Fruit fly (Drosophila melanogaster) whole organism, prepupa: ENCODE data around the gene CG10031.

Experiments
- Blimp-1 ChIP-seq: fragments of 200-800 bp; sonication (Bioruptor generic); optimal IDR thresholded peaks from 3 replicates; lab custom pipeline; 2017; ENCODE audit warnings: missing biosample characterization, missing genetic modification characterization, mild to moderate bottlenecking, moderate library complexity, missing genetic modification reagents
- CG10631 ChIP-seq: fragments of 200-800 bp; sonication (Bioruptor generic); optimal IDR thresholded peaks from 2 replicates; lab custom pipeline; 2016; ENCODE audit warnings: missing biosample characterization, missing genetic modification characterization
- CG10669 ChIP-seq: fragments of 200-800 bp; sonication (Bioruptor generic); optimal IDR thresholded peaks from 3 replicates; lab custom pipeline; 2018; ENCODE audit warnings: missing biosample characterization, mild to moderate bottlenecking, missing genetic modification characterization, moderate library complexity
- CG11294 ChIP-seq: fragments of 200-800 bp; sonication (Bioruptor generic); IDR thresholded peaks from 2 replicates; pipeline ENCODE4 v1.3.6; 2022; ENCODE audit warnings: missing biosample characterization, missing genetic modification characterization
- CG11902 ChIP-seq: fragments of 200-800 bp; sonication (Bioruptor generic); optimal IDR thresholded peaks from 3 replicates; lab custom pipeline; 2016; ENCODE audit warnings: missing biosample characterization, missing genetic modification characterization
- CG15336 ChIP-seq: fragments of 200-800 bp; sonication (Bioruptor generic); IDR thresholded peaks from 2 replicates; pipeline ENCODE4 v1.3.6; 2022; ENCODE audit warnings: missing biosample characterization, missing genetic modification characterization
- CG1621 ChIP-seq: fragments of 200-800 bp; sonication (Bioruptor generic); optimal IDR thresholded peaks from 3 replicates; lab custom pipeline; 2018; ENCODE audit warnings: missing biosample characterization, mild to moderate bottlenecking, missing genetic modification characterization
- CG16779 ChIP-seq: fragments of 200-800 bp; sonication (Bioruptor generic); optimal IDR thresholded peaks from 3 replicates; lab custom pipeline; 2017; ENCODE audit warnings: missing biosample characterization, mild to moderate bottlenecking, missing genetic modification characterization
- CG3032 ChIP-seq: fragments of 200-800 bp; optimal IDR thresholded peaks from 2 replicates; lab custom pipeline; 2019; ENCODE audit warnings: missing biosample characterization, mild to moderate bottlenecking, missing genetic modification characterization, moderate library complexity
- CG31627 ChIP-seq: fragments of 200-800 bp; sonication (Bioruptor generic); optimal IDR thresholded peaks from 3 replicates; lab custom pipeline; 2016; ENCODE audit warnings: missing biosample characterization, missing genetic modification characterization
- CG32006 ChIP-seq: fragments of 200-800 bp; sonication (Bioruptor generic); optimal IDR thresholded peaks from 3 replicates; lab custom pipeline; 2017; ENCODE audit warnings: missing biosample characterization, mild to moderate bottlenecking, missing genetic modification characterization
- CG34406 ChIP-seq: fragments of 200-800 bp; sonication (Bioruptor generic); optimal IDR thresholded peaks from 3 replicates; lab custom pipeline; 2016; ENCODE audit warnings: missing biosample characterization, missing genetic modification characterization
- CG3919 ChIP-seq: fragments of 200-800 bp; sonication (Bioruptor generic); optimal IDR thresholded peaks from 3 replicates; lab custom pipeline; 2016; ENCODE audit warnings: missing biosample characterization, missing genetic modification characterization
- CG4318 ChIP-seq: fragments of 200-800 bp; sonication (Bioruptor generic); optimal IDR thresholded peaks from 3 replicates; lab custom pipeline; 2017; ENCODE audit warnings: missing biosample characterization, mild to moderate bottlenecking, missing genetic modification characterization
- CG6276 ChIP-seq: fragments of 200-800 bp; sonication (Bioruptor generic); optimal IDR thresholded peaks from 2 replicates; lab custom pipeline; 2017; ENCODE audit warnings: missing biosample characterization, mild to moderate bottlenecking, missing genetic modification characterization
- CG6792 ChIP-seq: fragments of 200-800 bp; sonication (Bioruptor generic); optimal IDR thresholded peaks from 3 replicates; lab custom pipeline; 2016; ENCODE audit warnings: missing biosample characterization, missing genetic modification characterization
- CG6808 ChIP-seq: fragments of 200-800 bp; sonication (Bioruptor generic); optimal IDR thresholded peaks from 3 replicates; lab custom pipeline; 2017; ENCODE audit warnings: missing biosample characterization, missing genetic modification characterization, mild to moderate bottlenecking, moderate library complexity, missing genetic modification reagents
- CG6854 ChIP-seq: fragments of 200-800 bp; sonication (Bioruptor generic); optimal IDR thresholded peaks from 2 replicates; lab custom pipeline; 2017; ENCODE audit warnings: missing biosample characterization, mild to moderate bottlenecking, missing genetic modification characterization
- CG8119 ChIP-seq: fragments of 200-800 bp; sonication (Bioruptor generic); IDR thresholded peaks from 3 replicates; pipeline ENCODE4 v1.3.6; 2022; ENCODE audit warnings: missing biosample characterization, missing genetic modification characterization
- CG9139 ChIP-seq: fragments of 200-800 bp; sonication (Bioruptor generic); optimal IDR thresholded peaks from 3 replicates; lab custom pipeline; 2017; ENCODE audit warnings: missing biosample characterization, mild to moderate bottlenecking, missing genetic modification characterization
- Eip75B ChIP-seq: fragments of 200-800 bp; sonication (Bioruptor generic); optimal IDR thresholded peaks from 3 replicates; lab custom pipeline; 2016; ENCODE audit warnings: missing biosample characterization, missing genetic modification characterization
- Eip78C ChIP-seq: fragments of 200-800 bp; sonication (Bioruptor generic); peaks from one replicate; lab custom pipeline; 2016; ENCODE audit warnings: missing biosample characterization, missing genetic modification characterization
- Eip93F ChIP-seq: fragments of 200-800 bp; sonication (Bioruptor generic); optimal IDR thresholded peaks from 2 replicates; lab custom pipeline; 2016; ENCODE audit warnings: missing biosample characterization, mild to moderate bottlenecking, missing genetic modification characterization
- Ets21C ChIP-seq: fragments of 200-800 bp; sonication (Bioruptor generic); optimal IDR thresholded peaks from 3 replicates; lab custom pipeline; 2016; ENCODE audit warnings: missing biosample characterization, missing genetic modification characterization
- Gug ChIP-seq: fragments of 200-800 bp; sonication (Bioruptor generic); IDR thresholded peaks from 2 replicates; pipeline ENCODE4 v1.3.6; 2022; ENCODE audit warnings: missing biosample characterization, missing genetic modification characterization
- Hr4 ChIP-seq: fragments of 200-800 bp; sonication (Bioruptor generic); optimal IDR thresholded peaks from 3 replicates; lab custom pipeline; 2016; ENCODE audit warnings: missing biosample characterization, missing genetic modification characterization
- Met ChIP-seq: fragments of 200-800 bp; sonication (Bioruptor generic); optimal IDR thresholded peaks from 3 replicates; lab custom pipeline; 2016; ENCODE audit warnings: missing biosample characterization, missing genetic modification characterization
- OdsH ChIP-seq: fragments of 200-800 bp; sonication (Bioruptor generic); optimal IDR thresholded peaks from 3 replicates; lab custom pipeline; 2016; ENCODE audit warnings: missing biosample characterization, missing genetic modification characterization
- Sox102F ChIP-seq: fragments of 200-800 bp; sonication (Bioruptor generic); optimal IDR thresholded peaks from 2 replicates; lab custom pipeline; 2016; ENCODE audit warnings: missing biosample characterization, mild to moderate bottlenecking, missing genetic modification characterization
- Sox14 ChIP-seq: fragments of 200-800 bp; sonication (Bioruptor generic); optimal IDR thresholded peaks from 3 replicates; lab custom pipeline; 2016; ENCODE audit warnings: missing biosample characterization, missing genetic modification characterization
- Sox15 ChIP-seq: fragments of 200-800 bp; sonication (Bioruptor generic); optimal IDR thresholded peaks from 3 replicates; lab custom pipeline; 2016; ENCODE audit warnings: missing biosample characterization, missing genetic modification characterization
- dac ChIP-seq: fragments of 200-800 bp; sonication (Bioruptor generic); optimal IDR thresholded peaks from 2 replicates; lab custom pipeline; 2017; ENCODE audit warnings: missing biosample characterization, mild to moderate bottlenecking, missing genetic modification characterization
- esn ChIP-seq: fragments of 200-800 bp; sonication (Bioruptor generic); optimal IDR thresholded peaks from 2 replicates; lab custom pipeline; 2016; ENCODE audit warnings: missing biosample characterization, mild to moderate bottlenecking, missing genetic modification characterization, moderate library complexity
- fd85E ChIP-seq: fragments of 200-800 bp; sonication (Bioruptor generic); optimal IDR thresholded peaks from 3 replicates; lab custom pipeline; 2016; ENCODE audit warnings: missing biosample characterization, missing genetic modification characterization
- fkh ChIP-seq: fragments of 200-800 bp; sonication (Bioruptor generic); optimal IDR thresholded peaks from 3 replicates; lab custom pipeline; 2017; ENCODE audit warnings: missing biosample characterization, mild to moderate bottlenecking, missing genetic modification characterization, moderate library complexity
- lz ChIP-seq: fragments of 200-800 bp; sonication (Bioruptor generic); optimal IDR thresholded peaks from 3 replicates; lab custom pipeline; 2016; ENCODE audit warnings: missing biosample characterization, missing genetic modification characterization
- net ChIP-seq: fragments of 200-800 bp; sonication (Bioruptor generic); optimal IDR thresholded peaks from 3 replicates; lab custom pipeline; 2016; ENCODE audit warnings: missing biosample characterization, missing genetic modification characterization
- pdm3 ChIP-seq: fragments of 200-800 bp; sonication (Bioruptor generic); optimal IDR thresholded peaks from 3 replicates; lab custom pipeline; 2016; ENCODE audit warnings: missing biosample characterization, missing genetic modification characterization
- salr ChIP-seq, 2 experiments: fragments of 200-800 bp; sonication (Bioruptor generic); optimal IDR thresholded peaks; 3 replicates each; lab custom pipeline; 2016 to 2018; ENCODE audit warnings: missing biosample characterization in 2 of 2, missing genetic modification characterization in 2 of 2, mild to moderate bottlenecking in 1 of 2
- spab ChIP-seq: fragments of 200-800 bp; sonication (Bioruptor generic); optimal IDR thresholded peaks from 2 replicates; lab custom pipeline; 2017; ENCODE audit warnings: missing biosample characterization, mild to moderate bottlenecking, missing genetic modification characterization, missing genetic modification reagents
- ss ChIP-seq, 2 experiments: fragments of 200-800 bp; sonication (Bioruptor generic); optimal IDR thresholded peaks; 2 replicates in 1 of 2; 3 replicates in 1 of 2; lab custom pipeline; 2017 to 2018; ENCODE audit warnings: mild to moderate bottlenecking in 2 of 2, missing biosample characterization in 2 of 2, missing genetic modification characterization in 2 of 2, moderate library complexity in 1 of 2
- topi ChIP-seq: fragments of 200-800 bp; sonication (Bioruptor generic); optimal IDR thresholded peaks from 3 replicates; lab custom pipeline; 2016; ENCODE audit warnings: missing biosample characterization, missing genetic modification characterization
- vri ChIP-seq: fragments of 200-800 bp; sonication (Bioruptor generic); optimal IDR thresholded peaks from 3 replicates; lab custom pipeline; 2016; ENCODE audit warnings: missing biosample characterization, mild to moderate bottlenecking, missing genetic modification characterization

The CG10031 gene

DNA sequence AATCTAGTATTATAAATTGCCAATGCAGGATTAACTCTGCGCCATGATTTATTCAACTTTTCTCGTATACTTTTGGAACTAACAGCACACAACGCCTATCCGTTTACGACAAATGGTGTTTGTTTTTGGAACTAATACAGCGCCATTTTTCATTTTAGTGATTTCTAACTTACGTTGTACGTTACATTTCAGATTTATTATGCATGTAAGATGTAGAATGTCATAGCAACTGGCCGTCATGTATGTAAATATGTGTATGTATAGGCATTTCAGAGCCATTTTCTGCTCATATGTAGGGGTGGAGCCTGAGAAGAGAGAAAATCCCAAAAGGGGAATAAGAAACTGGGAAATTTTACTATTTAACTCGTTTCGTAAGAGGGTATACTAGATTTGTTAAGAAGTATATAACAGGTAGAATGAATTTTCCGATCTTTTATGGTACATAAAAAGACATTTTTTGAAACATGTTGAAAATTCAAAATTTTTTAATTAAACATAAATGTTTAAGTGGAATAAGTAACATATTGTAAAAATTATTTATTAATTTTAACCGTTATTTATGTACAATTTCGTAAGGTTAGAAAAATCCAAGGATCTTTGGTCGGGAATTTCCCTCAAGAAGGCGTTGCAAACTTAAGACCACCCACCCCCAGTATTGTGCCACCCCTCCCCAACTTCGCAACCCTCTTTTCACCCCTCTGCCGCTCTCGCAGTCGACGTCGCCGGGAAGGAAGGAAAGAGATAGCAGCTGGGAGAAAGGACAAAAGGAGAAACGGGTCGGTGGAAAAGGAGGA, 41.3 kb downstream of the CG10031 start (continued):
- TF ChIP-seq CG6792 (GFP tag; lab: Kevin White, UChicago): no peak
- TF ChIP-seq CG9139 (GFP tag; lab: Kevin White, UChicago): no peak
- TF ChIP-seq CG11294 (GFP tag; lab: Robert Waterston, UW): no peak
- TF ChIP-seq dac (GFP tag; lab: Kevin White, UChicago): no peak
- TF ChIP-seq salr (GFP tag; optimal IDR thresholded peaks at IDR 0.05; lab: Kevin White, UChicago): no peak
- no peak for TF ChIP-seq Sox14 (GFP tag; lab: Kevin White, UChicago)
- peak; percentile 18 for TF ChIP-seq topi
- peak; percentile 32 for TF ChIP-seq CG10631 (GFP tag; lab: Kevin White, UChicago)
- no peak for TF ChIP-seq ss (GFP tag; optimal IDR thresholded peaks at IDR 0.05; lab: Kevin White, UChicago)

DNA sequence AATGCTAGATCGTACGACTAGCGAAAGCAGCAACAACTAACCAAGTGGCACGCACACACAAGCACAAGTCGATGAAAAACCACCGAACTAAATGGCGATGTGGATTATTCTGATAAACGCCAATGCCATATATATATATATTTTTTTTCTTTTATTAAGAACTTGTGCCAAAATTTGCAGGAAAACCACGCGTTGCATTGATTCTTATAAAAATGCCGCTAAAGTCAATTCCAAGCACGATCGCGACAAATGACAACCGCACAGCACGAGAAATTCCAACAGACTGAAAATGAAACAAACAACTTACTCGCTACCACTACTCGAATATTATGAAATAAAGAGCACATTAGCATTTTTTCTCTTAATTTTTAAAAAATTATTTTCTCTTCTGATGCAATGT, 42.2 kb downstream of the CG10031 start, which contains the start of gene for:
Gene for, minus strand, starts transcription at position 287 of the 400 bp plus-strand sequence.
- TF ChIP-seq spab (GFP tag; lab: Kevin White, UChicago) (no peak), Gug (no peak), CG8119 (0 out of 3 replicates have a peak, but pooled peaks have one; percentile 2), Eip93F (no peak), Sox102F (GFP tag; lab: Kevin White, UChicago) (no peak), CG34406 (GFP tag; lab: Kevin White, UChicago) (no peak), Eip78C (GFP tag; lab: Kevin White, UChicago) (peak; percentile 14), CG6276 (peak; percentile 26), net (GFP tag; lab: Kevin White, UChicago) (no peak), CG11902 (GFP tag; lab: Kevin White, UChicago) (no peak), vri (GFP tag; lab: Kevin White, UChicago) (peak; percentile 24), CG4318 (GFP tag; lab: Kevin White, UChicago) (no peak), fkh (GFP tag; lab: Kevin White, UChicago) (peak; percentile 21), Blimp-1 (GFP tag; lab: Kevin White, UChicago) (no peak), OdsH (GFP tag; lab: Kevin White, UChicago) (no peak), esn (GFP tag; lab: Kevin White, UChicago) (no peak), CG16779 (tag; lab: Kevin White, UChicago) (no peak), Ets21C (GFP tag; lab: Kevin White, UChicago) (no peak), dac (GFP tag; lab: Kevin White, UChicago) (no peak), CG6808 (GFP tag; lab: Kevin White, UChicago) (no peak), CG10669 (GFP tag; lab: Kevin White, UChicago) (no peak), CG1621 (tag; lab: Kevin White, UChicago) (no peak), Sox15 (GFP tag; lab: Kevin White, UChicago) (no peak)

DNA sequence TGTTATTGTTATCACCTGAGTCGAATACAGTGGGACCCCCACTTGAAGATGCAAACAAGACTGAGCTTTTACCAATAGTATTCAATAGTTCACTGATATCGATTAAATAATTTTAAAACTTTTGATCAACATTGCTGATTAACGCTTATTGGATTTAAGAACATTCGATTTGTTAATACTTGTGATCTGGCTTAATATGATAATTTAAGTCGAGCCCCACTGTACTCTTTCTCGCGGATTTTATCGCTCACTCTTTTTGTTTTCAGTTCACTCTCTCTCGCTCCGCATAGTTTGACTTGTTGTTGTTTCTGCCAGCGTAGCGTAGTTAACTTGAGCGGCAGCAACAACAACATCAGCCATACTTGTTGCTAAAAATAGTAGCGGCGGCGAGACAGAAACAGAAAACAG, 43.2 kb downstream of the CG10031 start:
- TF ChIP-seq CG4318 (GFP tag; lab: Kevin White, UChicago) (peak; percentile 97), esn (GFP tag; lab: Kevin White, UChicago) (peak; percentile 99), fkh (GFP tag; lab: Kevin White, UChicago) (peak; percentile 91), CG1621 (tag; lab: Kevin White, UChicago) (peak; percentile 98), spab (GFP tag; lab: Kevin White, UChicago) (peak; percentile 98), Blimp-1 (GFP tag; lab: Kevin White, UChicago) (peak; percentile 94), Sox102F (GFP tag; lab: Kevin White, UChicago) (peak; percentile 99), CG6854 (GFP tag; lab: Kevin White, UChicago) (peak; percentile 99), topi (peak; percentile 99), net (GFP tag; lab: Kevin White, UChicago) (peak; percentile 99), CG16779 (tag; lab: Kevin White, UChicago) (peak; percentile 98), CG32006 (GFP tag; lab: Kevin White, UChicago) (peak; percentile 99), Eip75B (GFP tag; lab: Kevin White, UChicago) (peak; percentile 99), CG3032 (tag; lab: Kevin White, UChicago) (peak; percentile 98), CG31627 (GFP tag; lab: Kevin White, UChicago) (peak; percentile 99), Met (GFP tag; lab: Kevin White, UChicago) (peak; percentile 99), CG15336 (GFP tag; lab: Robert Waterston, UW) (peak; percentile 100), Gug (peak; percentile 98), Sox15 (GFP tag; lab: Kevin White, UChicago) (peak; percentile 98), pdm3 (GFP tag; lab: Kevin White, UChicago) (peak; percentile 99), CG9139 (GFP tag; lab: Kevin White, UChicago) (peak; percentile 98), CG6276 (peak; percentile 99), Hr4 (peak; percentile 99), dac (GFP tag; lab: Kevin White, UChicago) (peak; percentile 96), lz (GFP tag; lab: Kevin White, UChicago) (peak; percentile 99), fd85E (GFP tag; lab: Kevin White, UChicago) (peak; percentile 97), CG3919 (GFP tag; lab: Kevin White, UChicago) (peak; percentile 99)
